Fruit fly (Drosophila melanogaster): ENCODE measurements around the gene CG7369.
A peak's percentile ranks its signal among the peaks of the same experiment; 100 is the strongest.

Gene CG7369

DNA sequence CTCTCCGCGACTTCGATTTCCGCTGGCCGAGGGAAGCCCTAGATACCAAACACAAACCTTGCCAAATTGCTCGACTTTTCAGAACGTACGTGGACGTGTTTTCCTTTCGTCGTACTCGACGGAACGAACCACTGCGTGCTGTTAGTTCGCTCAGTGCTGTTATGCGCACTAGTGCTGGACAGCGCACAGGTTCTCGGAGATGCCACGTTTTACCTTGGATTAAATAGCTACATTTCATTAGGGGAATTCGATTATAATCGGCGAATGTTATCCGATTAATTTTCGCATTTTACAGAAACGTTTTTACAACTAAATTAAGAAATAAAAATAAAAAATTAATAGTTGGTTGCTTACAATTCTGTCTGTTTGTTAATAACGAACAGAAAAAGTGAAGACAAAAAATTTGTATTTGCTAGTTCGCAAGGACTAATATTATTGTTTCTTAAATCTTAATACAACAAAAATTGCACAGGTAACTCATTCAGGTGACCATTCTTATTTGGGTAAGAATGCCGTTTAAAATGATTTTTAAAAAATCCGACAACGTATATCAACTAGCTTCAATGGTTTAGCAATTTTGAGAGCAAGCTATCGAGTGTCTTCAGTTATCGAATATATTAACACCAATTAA, 24.3 kb upstream of the CG7369 start, which contains the start of the genes ArfGAP3 and CG32452 (continued):
- TF ChIP-seq CG6689 (GFP tag; IDR thresholded peaks at IDR 0.05): peak; percentile 76
- peak; percentile 60 for TF ChIP-seq CG17359 (tag; optimal IDR thresholded peaks at IDR 0.05)
- peak; percentile 21 for TF ChIP-seq CG6254 (GFP tag; optimal IDR thresholded peaks at IDR 0.05)
- TF ChIP-seq CG10654 (GFP tag; optimal IDR thresholded peaks at IDR 0.05): peak; percentile 65
- peak; percentile 56 for TF ChIP-seq HLHmδ (GFP tag; optimal IDR thresholded peaks at IDR 0.05)
- TF ChIP-seq CG2202 (tag; optimal IDR thresholded peaks at IDR 0.05): peak; percentile 22
- peak; percentile 83 for TF ChIP-seq CG13424 (tag; optimal IDR thresholded peaks at IDR 0.05)
- peak; percentile 82 for TF ChIP-seq CG32532 (GFP tag; IDR thresholded peaks at IDR 0.05)
- no peak for TF ChIP-seq fd102C (GFP tag; optimal IDR thresholded peaks at IDR 0.05)
- TF ChIP-seq CG7745 (tag; optimal IDR thresholded peaks at IDR 0.05): no peak
- no peak for TF ChIP-seq hkb (optimal IDR thresholded peaks at IDR 0.05)
- peak; percentile 73 for TF ChIP-seq hkb (GFP tag; IDR thresholded peaks at IDR 0.05)
- TF ChIP-seq NC2β (GFP tag; optimal IDR thresholded peaks at IDR 0.05): peak; percentile 34
- peak; percentile 51; the same call in 2 of the 4 replicates for TF ChIP-seq Gug (GFP tag; IDR thresholded peaks at IDR 0.05)
- no peak for TF ChIP-seq Vsx1 (GFP tag; optimal IDR thresholded peaks at IDR 0.05)
- peak; percentile 35 for TF ChIP-seq CG6813 (GFP tag; optimal IDR thresholded peaks at IDR 0.05)
- TF ChIP-seq grau (tag; optimal IDR thresholded peaks at IDR 0.05): peak; percentile 74
- no peak for TF ChIP-seq Elba2 (GFP tag; optimal IDR thresholded peaks at IDR 0.05)
- TF ChIP-seq CG17612 (GFP tag; IDR thresholded peaks at IDR 0.05): 0 out of 2 replicates have a peak, but pooled peaks have one; percentile 22
- peak; percentile 77 for TF ChIP-seq Ada2b (GFP tag; IDR thresholded peaks at IDR 0.05)
- TF ChIP-seq Gsc (GFP tag; IDR thresholded peaks at IDR 0.05): no peak
- TF ChIP-seq ham (GFP tag; IDR thresholded peaks at IDR 0.05): peak; percentile 43; the same call in 1 of the 2 replicates
- peak; percentile 67 for TF ChIP-seq CG17912 (GFP tag; optimal IDR thresholded peaks at IDR 0.05)
- peak; percentile 69; the same call in 1 of the 2 replicates for TF ChIP-seq CG4404 (GFP tag; IDR thresholded peaks at IDR 0.05)
- TF ChIP-seq Hmr (GFP tag; optimal IDR thresholded peaks at IDR 0.05): peak; percentile 72
- TF ChIP-seq HmgZ (tag; optimal IDR thresholded peaks at IDR 0.05): peak; percentile 58
- TF ChIP-seq CG42726 (GFP tag; IDR thresholded peaks at IDR 0.05; ENCODE audit: partially characterized antibody): no peak; the same call in 1 of the 2 replicates
- TF ChIP-seq tll (GFP tag; optimal IDR thresholded peaks at IDR 0.05): no peak
- peak; percentile 86 for TF ChIP-seq lilli (GFP tag; optimal IDR thresholded peaks at IDR 0.05)
- peak; percentile 15 for TF ChIP-seq emc (GFP tag; optimal IDR thresholded peaks at IDR 0.05)
- TF ChIP-seq CG15073 (GFP tag; optimal IDR thresholded peaks at IDR 0.05): no peak
- TF ChIP-seq CG3847 (GFP tag; IDR thresholded peaks at IDR 0.05): peak; percentile 80
- TF ChIP-seq CG8089 (GFP tag; optimal IDR thresholded peaks at IDR 0.05): peak; percentile 33
- peak; percentile 51 for TF ChIP-seq HLH4C (GFP tag; IDR thresholded peaks at IDR 0.05; ENCODE audit: partially characterized antibody)
- no peak for TF ChIP-seq eve (GFP tag; optimal IDR thresholded peaks at IDR 0.05)
- TF ChIP-seq Tbp (GFP tag; optimal IDR thresholded peaks at IDR 0.05): no peak
- 0 out of 2 replicates have a peak, but pooled peaks have one; percentile 35 for TF ChIP-seq CG16779 (GFP tag; IDR thresholded peaks at IDR 0.05)
- TF ChIP-seq cg (GFP tag; optimal IDR thresholded peaks at IDR 0.05): no peak
- TF ChIP-seq jumu (GFP tag; optimal IDR thresholded peaks at IDR 0.05): peak; percentile 39
- peak; percentile 2 for TF ChIP-seq pnt (GFP tag; optimal IDR thresholded peaks at IDR 0.05)
- peak; percentile 48; the same call in 2 of the 3 replicates for TF ChIP-seq CG11695 (GFP tag; IDR thresholded peaks at IDR 0.05)
- TF ChIP-seq en (GFP tag; optimal IDR thresholded peaks at IDR 0.05): peak; percentile 5
- TF ChIP-seq corto (GFP tag; optimal IDR thresholded peaks at IDR 0.05): no peak
- TF ChIP-seq HLH3B (GFP tag; IDR thresholded peaks at IDR 0.05): peak; percentile 76
- no peak for TF ChIP-seq CG3726 (GFP tag; IDR thresholded peaks at IDR 0.05)
- peak; percentile 68 for TF ChIP-seq HLH54F (GFP tag; optimal IDR thresholded peaks at IDR 0.05)
- peak; percentile 67 for TF ChIP-seq bcd (GFP tag; optimal IDR thresholded peaks at IDR 0.05)
- TF ChIP-seq CG8359 (GFP tag; optimal IDR thresholded peaks at IDR 0.05; ENCODE audit: borderline replicate concordance): no peak
- TF ChIP-seq br (optimal IDR thresholded peaks at IDR 0.05): no peak
- no peak for TF ChIP-seq Hmx (GFP tag; optimal IDR thresholded peaks at IDR 0.05)

All from whole organism, embryonic.